Fruit fly (Drosophila melanogaster) whole organism, embryonic: Measurements from ENCODE around the gene ihog.

ENCODE experiments used
- CG10462 ChIP-seq: fragments of 200-800 bp; sonication (Bioruptor generic); optimal IDR thresholded peaks from 2 replicates; lab custom pipeline; 2016; ENCODE audit warnings: missing biosample characterization, missing genetic modification characterization
- CG12659 ChIP-seq: fragments of 200-800 bp; sonication (Bioruptor generic); optimal IDR thresholded peaks from 3 replicates; lab custom pipeline; 2017; ENCODE audit warnings: mild to moderate bottlenecking, missing biosample characterization, missing genetic modification reagents, missing genetic modification characterization
- CG13296 ChIP-seq: fragments of 200-800 bp; sonication (Bioruptor generic); optimal IDR thresholded peaks from 3 replicates; lab custom pipeline; 2018; ENCODE audit warnings: missing biosample characterization, mild to moderate bottlenecking, missing genetic modification characterization
- CG15601 ChIP-seq: fragments of 200-800 bp; sonication (Bioruptor generic); optimal IDR thresholded peaks from 3 replicates; lab custom pipeline; 2019; ENCODE audit warnings: missing biosample characterization, mild to moderate bottlenecking, missing genetic modification characterization, moderate library complexity
- CG17359 ChIP-seq: fragments of 200-800 bp; sonication (Bioruptor generic); optimal IDR thresholded peaks from 3 replicates; lab custom pipeline; 2018; ENCODE audit warnings: missing biosample characterization, mild to moderate bottlenecking, missing genetic modification characterization, moderate library complexity
- CG18619 ChIP-seq: fragments of 200-800 bp; sonication (Bioruptor generic); optimal IDR thresholded peaks from 3 replicates; lab custom pipeline; 2017; ENCODE audit warnings: missing biosample characterization, mild to moderate bottlenecking, missing genetic modification characterization
- CG2199 ChIP-seq: fragments of 200-800 bp; sonication (Bioruptor generic); IDR thresholded peaks from 3 replicates; pipeline ENCODE4 v1.3.6; 2022; ENCODE audit warnings: missing biosample characterization, missing genetic modification characterization
- CG30431 ChIP-seq: fragments of 200-800 bp; sonication (Bioruptor generic); optimal IDR thresholded peaks from 2 replicates; lab custom pipeline; 2017; ENCODE audit warnings: missing biosample characterization, missing genetic modification characterization
- CG3995 ChIP-seq: fragments of 200-800 bp; sonication (Bioruptor generic); optimal IDR thresholded peaks from 3 replicates; lab custom pipeline; 2016; ENCODE audit warnings: missing biosample characterization, missing genetic modification characterization
- CG4617 ChIP-seq: fragments of 200-800 bp; sonication (Bioruptor generic); optimal IDR thresholded peaks from 3 replicates; lab custom pipeline; 2016; ENCODE audit warnings: missing biosample characterization, missing genetic modification characterization, borderline replicate concordance
- CG4854 ChIP-seq: fragments of 200-800 bp; sonication (Bioruptor generic); optimal IDR thresholded peaks from 2 replicates; lab custom pipeline; 2016; ENCODE audit warnings: missing biosample characterization, missing genetic modification characterization, inconsistent platforms
- CG6765 ChIP-seq: fragments of 200-800 bp; sonication (Bioruptor generic); optimal IDR thresholded peaks from 3 replicates; lab custom pipeline; 2017; ENCODE audit warnings: missing biosample characterization, mild to moderate bottlenecking, missing genetic modification characterization
- CG7271 ChIP-seq: fragments of 200-800 bp; sonication (Bioruptor generic); optimal IDR thresholded peaks from 2 replicates; lab custom pipeline; 2018; ENCODE audit warnings: missing biosample characterization, mild to moderate bottlenecking, missing genetic modification characterization, moderate library complexity
- CG7839 ChIP-seq: fragments of 200-800 bp; sonication (Bioruptor generic); optimal IDR thresholded peaks from 3 replicates; lab custom pipeline; 2018; ENCODE audit warnings: missing biosample characterization, mild to moderate bottlenecking, missing genetic modification characterization, moderate library complexity
- CG8089 ChIP-seq: fragments of 200-800 bp; sonication (Bioruptor generic); optimal IDR thresholded peaks from 3 replicates; lab custom pipeline; 2016; ENCODE audit warnings: missing biosample characterization, missing genetic modification characterization
- Chrac-16 ChIP-seq: fragments of 200-800 bp; sonication (Bioruptor generic); optimal IDR thresholded peaks from 3 replicates; lab custom pipeline; 2016; ENCODE audit warnings: missing biosample characterization, missing genetic modification characterization
- Dek ChIP-seq: fragments of 200-800 bp; sonication (Bioruptor generic); optimal IDR thresholded peaks from 3 replicates; lab custom pipeline; 2019; ENCODE audit warnings: missing biosample characterization, mild to moderate bottlenecking, missing genetic modification characterization, moderate library complexity
- Dip2 ChIP-seq: fragments of 200-800 bp; sonication (Bioruptor generic); IDR thresholded peaks from 2 replicates; pipeline ENCODE4 v1.3.6; 2022; ENCODE audit warnings: missing biosample characterization, missing genetic modification characterization
- Eip74EF ChIP-seq, 2 experiments: fragments of 200-800 bp in 1 of 2; fragments of >200 bp in 1 of 2; sonication (Bioruptor generic) in 1 of 2; optimal IDR thresholded peaks; 2 replicates each; lab custom pipeline; 2017 to 2019; ENCODE audit warnings: missing biosample characterization in 2 of 2, missing genetic modification characterization in 2 of 2, mild to moderate bottlenecking in 1 of 2, moderate library complexity in 1 of 2
- Ets65A ChIP-seq: fragments of 200-800 bp; sonication (Bioruptor generic); peaks from one replicate; lab custom pipeline; 2016; ENCODE audit warnings: missing biosample characterization, missing genetic modification characterization
- Gsc ChIP-seq: fragments of 200-800 bp; sonication (Bioruptor generic); IDR thresholded peaks from 2 replicates; pipeline ENCODE4 v1.3.6; 2022; ENCODE audit warnings: missing biosample characterization, missing genetic modification characterization
- H2.0 ChIP-seq: fragments of 200-800 bp; sonication (Bioruptor generic); IDR thresholded peaks from 2 replicates; pipeline ENCODE4 v1.3.6; 2022; ENCODE audit warnings: missing biosample characterization, missing genetic modification characterization
- Kr ChIP-seq: fragments of 200-800 bp; sonication (Bioruptor generic); optimal IDR thresholded peaks from 2 replicates; lab custom pipeline; 2017; ENCODE audit warnings: missing biosample characterization, mild to moderate bottlenecking, missing genetic modification characterization
- Max ChIP-seq: fragments of 200-800 bp; sonication (Bioruptor generic); optimal IDR thresholded peaks from 2 replicates; lab custom pipeline; 2016; ENCODE audit warnings: missing biosample characterization, mild to moderate bottlenecking, missing genetic modification characterization
- Med ChIP-seq: fragments of 200-800 bp; sonication (Bioruptor generic); peaks from one replicate; lab custom pipeline; 2016; ENCODE audit warnings: missing biosample characterization, missing genetic modification characterization, mild to moderate bottlenecking, inconsistent platforms, moderate library complexity
- Mrtf ChIP-seq: fragments of 200-800 bp; sonication (Bioruptor generic); IDR thresholded peaks from 3 replicates; pipeline ENCODE4 v1.3.6; 2022; ENCODE audit warnings: missing biosample characterization, missing genetic modification characterization
- Optix ChIP-seq: fragments of 200-800 bp; sonication (Bioruptor generic); IDR thresholded peaks from 3 replicates; pipeline ENCODE4 v1.3.6; 2022; ENCODE audit warnings: missing biosample characterization, missing genetic modification characterization
- Rfx ChIP-seq: fragments of 200-800 bp; sonication (Bioruptor generic); IDR thresholded peaks from 2 replicates; pipeline ENCODE4 v1.3.6; 2022; ENCODE audit warnings: missing biosample characterization, missing genetic modification characterization
- Ssrp ChIP-seq: fragments of 200-800 bp; sonication (Bioruptor generic); optimal IDR thresholded peaks from 2 replicates; lab custom pipeline; 2018; ENCODE audit warnings: missing biosample characterization, mild to moderate bottlenecking, missing genetic modification characterization, moderate library complexity
- ap ChIP-seq: fragments of 200-800 bp; sonication (Bioruptor generic); IDR thresholded peaks from 2 replicates; pipeline ENCODE4 v1.3.6; 2022; ENCODE audit warnings: missing biosample characterization, missing genetic modification characterization
- chinmo ChIP-seq: fragments of 200-800 bp; sonication (Bioruptor generic); IDR thresholded peaks from 4 replicates; pipeline ENCODE4 v1.3.6; 2022; ENCODE audit warnings: missing biosample characterization, missing genetic modification characterization; ENCODE audit not compliant: partially characterized antibody
- crc ChIP-seq: fragments of 200-800 bp; sonication (Bioruptor generic); optimal IDR thresholded peaks from 2 replicates; lab custom pipeline; 2016; ENCODE audit warnings: missing biosample characterization, missing genetic modification characterization
- crp ChIP-seq, 2 experiments: fragments of 200-800 bp; sonication (Bioruptor generic); optimal IDR thresholded peaks; 2 replicates in 1 of 2; 3 replicates in 1 of 2; lab custom pipeline; 2017; ENCODE audit warnings: missing biosample characterization in 2 of 2, missing genetic modification characterization in 2 of 2, mild to moderate bottlenecking in 1 of 2, moderate library complexity in 1 of 2
- hkb ChIP-seq, 2 experiments: fragments of 200-800 bp in 1 of 2; fragments of >200 bp in 1 of 2; sonication (Bioruptor generic) in 1 of 2; IDR thresholded peaks in 1 of 2; optimal IDR thresholded peaks in 1 of 2; 2 replicates each; pipeline versions ENCODE4 v1.3.6 to Lab custom; 2017 to 2022; ENCODE audit warnings: missing biosample characterization in 1 of 2, missing genetic modification characterization in 1 of 2
- jing ChIP-seq: fragments of 200-800 bp; sonication (Bioruptor generic); optimal IDR thresholded peaks from 2 replicates; lab custom pipeline; 2018; ENCODE audit warnings: missing biosample characterization, mild to moderate bottlenecking, missing genetic modification characterization
- knrl ChIP-seq: fragments of 200-800 bp; sonication (Bioruptor generic); IDR thresholded peaks from 3 replicates; pipeline ENCODE4 v1.3.6; 2022; ENCODE audit warnings: missing biosample characterization, missing genetic modification characterization; ENCODE audit not compliant: partially characterized antibody
- lab ChIP-seq: fragments of 200-800 bp; sonication (Bioruptor generic); optimal IDR thresholded peaks from 3 replicates; lab custom pipeline; 2017; ENCODE audit warnings: missing biosample characterization, missing genetic modification characterization, mild to moderate bottlenecking, moderate library complexity, missing genetic modification reagents
- lmd ChIP-seq: fragments of 200-800 bp; sonication (Bioruptor generic); IDR thresholded peaks from 2 replicates; pipeline ENCODE4 v1.3.6; 2022; ENCODE audit warnings: missing biosample characterization, missing genetic modification characterization
- lov ChIP-seq, 2 experiments: fragments of 200-800 bp in 1 of 2; fragments of >200 bp in 1 of 2; sonication (Bioruptor generic) in 1 of 2; IDR thresholded peaks in 1 of 2; optimal IDR thresholded peaks in 1 of 2; 2 replicates in 1 of 2; 3 replicates in 1 of 2; pipeline versions ENCODE4 v1.3.6 to Lab custom; 2017 to 2022; ENCODE audit warnings: missing biosample characterization in 1 of 2, missing genetic modification characterization in 1 of 2
- pho ChIP-seq: fragments of 200-800 bp; sonication (Bioruptor generic); optimal IDR thresholded peaks from 2 replicates; lab custom pipeline; 2016; ENCODE audit warnings: missing biosample characterization, missing genetic modification characterization
- schlank ChIP-seq: fragments of 200-800 bp; sonication (Bioruptor generic); optimal IDR thresholded peaks from 2 replicates; lab custom pipeline; 2018; ENCODE audit warnings: missing biosample characterization, mild to moderate bottlenecking, missing genetic modification characterization
- sens ChIP-seq: fragments of 200-800 bp; sonication (Bioruptor generic); peaks from one replicate; lab custom pipeline; 2016; ENCODE audit warnings: missing biosample characterization, missing genetic modification characterization
- sim ChIP-seq: fragments of 200-800 bp; sonication (Bioruptor generic); IDR thresholded peaks from 2 replicates; pipeline ENCODE4 v1.3.6; 2022; ENCODE audit warnings: missing biosample characterization, missing genetic modification characterization
- so ChIP-seq: fragments of 200-800 bp; sonication (Bioruptor generic); IDR thresholded peaks from 3 replicates; pipeline ENCODE4 v1.3.6; 2022; ENCODE audit warnings: missing biosample characterization, missing genetic modification characterization
- tll ChIP-seq, 2 experiments: fragments of 200-800 bp in 1 of 2; fragments of >200 bp in 1 of 2; sonication (Bioruptor generic) in 1 of 2; optimal IDR thresholded peaks; 2 replicates each; lab custom pipeline; 2017 to 2019; ENCODE audit warnings: missing biosample characterization in 2 of 2, missing genetic modification characterization in 2 of 2, mild to moderate bottlenecking in 1 of 2, moderate library complexity in 1 of 2
- zf30C ChIP-seq: fragments of 200-800 bp; sonication (Bioruptor generic); optimal IDR thresholded peaks from 3 replicates; lab custom pipeline; 2018; ENCODE audit warnings: missing biosample characterization, mild to moderate bottlenecking, missing genetic modification characterization

Gene ihog

dm6 chr2L:6925114-6925513 is 23.5 kb downstream of the ihog start:
- TF ChIP-seq CG6765 (GFP tag; lab: Kevin White, UChicago) (no peak), sens (GFP tag; lab: Kevin White, UChicago) (peak; percentile 27), Ets65A (GFP tag; lab: Kevin White, UChicago) (peak; percentile 80), Max (GFP tag; lab: Kevin White, UChicago) (no peak), Med (GFP tag; lab: Kevin White, UChicago) (peak; percentile 75), Optix (GFP tag; lab: Robert Waterston, UW) (no peak), CG13296 (GFP tag; lab: Kevin White, UChicago) (no peak), knrl (GFP tag; lab: Robert Waterston, UW) (peak; percentile 32; the same call in 1 of the 3 replicates), crc (GFP tag; lab: Kevin White, UChicago) (no peak), zf30C (no peak), CG3995 (GFP tag; lab: Kevin White, UChicago) (no peak)
- TF ChIP-seq, all 482 proteins: peak for 4

DNA sequence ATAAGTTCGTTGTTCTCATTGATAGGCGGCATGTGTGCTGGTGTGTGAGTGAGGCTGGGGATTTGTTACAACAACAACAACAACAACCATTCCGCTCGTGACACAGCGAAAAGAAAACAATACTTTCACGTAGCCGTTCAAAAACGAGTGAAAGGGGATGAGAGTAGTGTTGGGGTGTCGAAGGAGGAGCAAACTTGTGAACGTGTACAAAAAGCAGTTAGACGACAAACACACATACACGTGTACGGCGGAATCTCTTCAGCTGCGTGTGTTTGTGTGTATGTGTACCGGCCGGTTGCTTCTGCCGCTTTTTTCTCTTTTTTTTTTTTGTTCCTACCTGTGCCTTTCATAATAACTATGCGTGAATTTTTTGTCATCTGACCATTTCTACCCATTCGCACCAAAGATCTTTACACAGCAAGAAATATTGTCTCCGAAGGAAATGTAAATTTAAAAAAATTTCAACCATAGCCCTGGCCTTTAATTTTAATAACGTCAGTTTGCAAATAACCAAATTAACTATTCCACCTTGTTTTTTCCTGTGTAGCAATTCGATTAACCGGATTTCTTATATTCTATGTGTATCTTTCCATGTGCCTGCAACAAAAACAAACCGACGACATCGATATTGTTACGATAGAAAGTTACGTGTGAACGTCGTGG is 26.4 kb downstream of the ihog start:
- no peak for TF ChIP-seq hkb (optimal IDR thresholded peaks at IDR 0.05; lab: Kevin White, UChicago)
- TF ChIP-seq hkb (GFP tag; IDR thresholded peaks at IDR 0.05; lab: Robert Waterston, UW) = peak; percentile 90
- TF ChIP-seq chinmo = 0 out of 4 replicates have a peak, but pooled peaks have one; percentile 18
- TF ChIP-seq Dek (tag; lab: Kevin White, UChicago) = no peak
- peak; percentile 72 for TF ChIP-seq ap (GFP tag; lab: Robert Waterston, UW)
- no peak for TF ChIP-seq Mrtf (GFP tag; lab: Robert Waterston, UW)
- no peak for TF ChIP-seq Eip74EF (GFP tag; optimal IDR thresholded peaks at IDR 0.05; lab: Kevin White, UChicago)
- peak; percentile 46 for TF ChIP-seq CG4617
- TF ChIP-seq Dip2 (GFP tag; lab: Robert Waterston, UW) = no peak
- TF ChIP-seq CG8089 = peak; percentile 31
- no peak for TF ChIP-seq tll (GFP tag; optimal IDR thresholded peaks at IDR 0.05; lab: Kevin White, UChicago)
- no peak for TF ChIP-seq Gsc (GFP tag; lab: Robert Waterston, UW)
- no peak for TF ChIP-seq so
- no peak for TF ChIP-seq CG30431 (GFP tag; lab: Kevin White, UChicago)
- TF ChIP-seq CG7839 (tag; lab: Kevin White, UChicago) = no peak
- no peak for TF ChIP-seq jing (GFP tag; lab: Kevin White, UChicago)
- TF ChIP-seq crp (GFP tag; optimal IDR thresholded peaks at IDR 0.05; lab: Kevin White, UChicago) = no peak
- TF ChIP-seq pho = peak; percentile 50
- TF ChIP-seq lmd (GFP tag; lab: Robert Waterston, UW) = no peak
- TF ChIP-seq Kr (GFP tag; lab: Kevin White, UChicago) = no peak
- peak; percentile 76 for TF ChIP-seq lab (GFP tag; lab: Kevin White, UChicago)
- TF ChIP-seq CG18619 (GFP tag; lab: Kevin White, UChicago) = peak; percentile 50
- TF ChIP-seq H2.0 (GFP tag; lab: Robert Waterston, UW) = no peak
- peak; percentile 70; the same call in 1 of the 2 replicates for TF ChIP-seq sim (GFP tag; lab: Robert Waterston, UW)
- peak; percentile 46; the same call in 2 of the 3 replicates for TF ChIP-seq CG2199
- TF ChIP-seq CG7271 (tag; lab: Kevin White, UChicago) = peak; percentile 1
- TF ChIP-seq Max (GFP tag; lab: Kevin White, UChicago) = peak; percentile 52
- peak; percentile 37 for TF ChIP-seq CG4854 (GFP tag; lab: Kevin White, UChicago)
- TF ChIP-seq CG17359 (tag; lab: Kevin White, UChicago) = peak; percentile 83
- peak; percentile 52 for TF ChIP-seq CG12659 (GFP tag; lab: Kevin White, UChicago)
- peak; percentile 62 for TF ChIP-seq Chrac-16 (GFP tag; lab: Kevin White, UChicago)
- peak; percentile 59 for TF ChIP-seq CG15601 (tag; lab: Kevin White, UChicago)
- TF ChIP-seq CG10462 (GFP tag; lab: Kevin White, UChicago) = peak; percentile 46
- no peak; the same call in 1 of the 2 replicates for TF ChIP-seq Rfx (GFP tag; lab: Robert Waterston, UW)
- no peak for TF ChIP-seq lov (optimal IDR thresholded peaks at IDR 0.05; lab: Kevin White, UChicago)
- peak; percentile 69; the same call in 1 of the 3 replicates for TF ChIP-seq lov (GFP tag; IDR thresholded peaks at IDR 0.05; lab: Robert Waterston, UW)
- TF ChIP-seq Ssrp (tag; lab: Kevin White, UChicago) = peak; percentile 69
- TF ChIP-seq schlank (tag; lab: Kevin White, UChicago) = no peak
